Worm (Caenorhabditis elegans): Measurements from ENCODE around the gene nmt-1.

ce11 chrIII:6110187-6110586 is 5.9 kb downstream of the nmt-1 start:
- TF ChIP-seq lin-14 (GFP tag; optimal IDR thresholded peaks at IDR 0.05): no peak
- no peak for TF ChIP-seq lin-15B (tag; optimal IDR thresholded peaks at IDR 0.05)
- no peak for TF ChIP-seq egl-27 (tag; optimal IDR thresholded peaks at IDR 0.05)
- TF ChIP-seq ama-1 (optimal IDR thresholded peaks at IDR 0.05): no peak
- no peak for TF ChIP-seq nhr-20 (tag; optimal IDR thresholded peaks at IDR 0.05)
- no peak for TF ChIP-seq isw-1 (GFP tag; IDR thresholded peaks at IDR 0.05)

Data from whole organism, L1 larva.